Worm (Caenorhabditis elegans) whole organism, L4/young adult: ENCODE data around the gene W01H2.2.
A peak's percentile ranks its signal among the peaks of the same experiment; 100 is the strongest.
"Not testable (repeated sequence)": the region's sequence is repeated elsewhere in the genome, so short reads cannot be mapped to it uniquely, and the experiment has no call there.

Experiments
- W03F9.2 ChIP-seq: fragments of 150-350 bp; optimal IDR thresholded peaks from 2 replicates; lab custom pipeline; 2014; ENCODE audit warnings: missing biosample characterization, missing genetic modification characterization
- dao-5 ChIP-seq: sonication (generic microtip); optimal IDR thresholded peaks from 2 replicates; lab custom pipeline; 2016; ENCODE audit warnings: missing genotype, missing genetic modification characterization, moderate library complexity, missing compliant biosample characterization
- him-1 ChIP-seq: sonication (generic microtip); optimal IDR thresholded peaks from 2 replicates; lab custom pipeline; 2016; ENCODE audit warnings: missing genotype, missing genetic modification reagents, missing genetic modification characterization, missing compliant biosample characterization

The W01H2.2 gene

DNA sequence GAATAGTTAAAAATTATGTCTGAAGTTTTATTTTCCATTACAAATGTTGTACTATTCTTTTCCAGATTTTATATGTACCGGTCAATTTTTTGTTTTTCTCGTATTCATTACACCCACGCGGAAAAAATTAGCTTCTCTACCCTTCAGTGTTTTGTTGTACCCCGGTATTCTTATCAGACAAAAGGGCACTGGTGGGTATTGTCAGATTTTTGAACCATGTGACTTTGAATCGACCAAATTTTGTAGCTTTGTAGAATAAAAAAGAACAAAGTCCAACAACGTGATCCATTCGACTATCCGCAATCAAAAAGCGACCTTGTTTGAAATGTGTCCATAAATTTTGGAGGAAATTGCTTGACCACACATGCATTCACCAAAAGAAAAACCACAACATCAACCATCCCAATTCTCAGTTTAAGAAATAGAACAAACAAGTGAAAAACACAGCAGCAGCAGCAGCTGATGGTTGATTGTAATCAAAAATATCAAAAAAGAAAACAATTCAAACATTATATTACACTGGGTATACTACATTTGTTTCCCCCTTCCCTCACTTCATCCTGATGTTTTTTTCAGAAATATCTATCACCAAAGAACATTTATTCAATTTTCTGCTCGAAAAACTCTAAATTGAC lies 26.3 kb upstream of the W01H2.2 start:
- TF ChIP-seq dao-5 (tag; lab: Kevin White, UChicago): no peak
- TF ChIP-seq W03F9.2 (tag; lab: Kevin White, UChicago): no peak
- TF ChIP-seq him-1 (tag; lab: Kevin White, UChicago): no peak

DNA sequence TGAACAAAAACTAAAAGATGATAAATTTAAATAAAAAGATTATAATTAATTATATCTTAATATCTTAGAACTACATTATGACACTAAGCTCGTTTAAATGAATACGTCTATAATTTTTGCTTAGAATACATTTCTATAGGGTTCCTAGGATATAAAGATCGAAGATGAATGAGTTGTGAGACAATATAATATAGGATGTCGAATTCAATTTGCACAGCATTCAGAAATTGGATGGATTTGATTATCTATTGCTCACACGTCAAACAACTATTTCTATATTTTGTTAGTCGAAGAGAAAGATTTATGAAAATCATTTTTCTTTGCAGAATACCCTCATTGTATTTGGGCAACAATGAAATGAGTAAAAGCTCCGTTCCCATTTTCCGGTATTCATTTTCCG lies 20.7 kb upstream of the W01H2.2 start:
- no peak for TF ChIP-seq dao-5 (tag; lab: Kevin White, UChicago)
- TF ChIP-seq W03F9.2 (tag; lab: Kevin White, UChicago): no peak
- TF ChIP-seq him-1 (tag; lab: Kevin White, UChicago): no peak

DNA sequence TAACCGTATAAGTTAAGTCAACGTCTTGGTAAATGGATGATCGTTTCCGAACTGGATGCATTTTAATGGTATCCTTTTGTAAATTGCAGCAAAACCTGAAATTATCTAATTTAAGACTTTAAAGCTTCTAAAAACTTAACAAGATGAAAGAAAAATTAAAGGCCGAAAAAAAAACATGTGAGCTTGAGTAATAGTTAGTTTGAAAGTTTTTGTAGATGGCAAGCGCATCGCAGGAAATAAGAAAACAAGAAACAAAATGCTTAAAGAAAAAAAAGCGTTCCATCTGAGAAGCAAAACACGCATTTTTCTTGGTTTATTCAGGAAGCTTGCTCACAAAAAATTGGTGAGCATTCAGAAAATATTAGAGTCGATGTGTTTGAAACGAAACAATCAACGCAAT lies 17.5 kb upstream of the W01H2.2 start, which contains the start of gene rab-37:
Gene rab-37 (minus strand): TSS at position 101 of the 400 bp plus-strand sequence.
- no peak for TF ChIP-seq W03F9.2 (tag; lab: Kevin White, UChicago)
- TF ChIP-seq dao-5 (tag; lab: Kevin White, UChicago): no peak
- no peak for TF ChIP-seq him-1 (tag; lab: Kevin White, UChicago)

DNA sequence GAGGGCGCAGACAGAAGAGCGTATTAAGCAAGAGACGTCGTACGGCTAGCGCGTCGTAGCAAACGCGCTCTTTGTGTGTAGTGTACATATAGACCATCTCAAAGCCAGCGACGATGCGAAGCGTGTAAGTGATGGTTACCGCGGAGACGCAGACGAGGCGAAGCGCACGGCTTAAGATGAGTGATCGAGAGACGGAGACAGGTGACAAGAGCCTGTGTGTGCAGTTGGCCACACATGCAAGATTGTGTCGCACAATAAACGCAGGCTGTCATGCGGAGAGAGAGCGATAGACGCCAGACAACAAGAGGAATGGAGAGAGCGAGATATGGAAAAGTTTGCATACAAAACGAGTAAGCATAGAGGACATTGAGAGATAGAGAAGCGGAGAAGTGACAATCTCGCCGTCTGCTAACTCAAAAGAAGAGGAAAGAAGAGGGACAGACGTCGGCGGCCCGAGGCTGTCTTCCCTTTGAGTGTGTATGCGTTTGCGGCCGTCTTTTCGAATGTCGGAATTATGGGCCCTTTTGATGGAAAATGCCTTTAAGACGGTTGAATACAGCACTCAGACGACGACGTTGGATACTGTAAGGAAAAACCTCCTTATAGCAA lies 4.6 kb upstream of the W01H2.2 start:
- TF ChIP-seq W03F9.2 (tag; lab: Kevin White, UChicago) (no peak), dao-5 (tag; lab: Kevin White, UChicago) (peak; percentile 65), him-1 (tag; lab: Kevin White, UChicago) (peak; percentile 93)

DNA sequence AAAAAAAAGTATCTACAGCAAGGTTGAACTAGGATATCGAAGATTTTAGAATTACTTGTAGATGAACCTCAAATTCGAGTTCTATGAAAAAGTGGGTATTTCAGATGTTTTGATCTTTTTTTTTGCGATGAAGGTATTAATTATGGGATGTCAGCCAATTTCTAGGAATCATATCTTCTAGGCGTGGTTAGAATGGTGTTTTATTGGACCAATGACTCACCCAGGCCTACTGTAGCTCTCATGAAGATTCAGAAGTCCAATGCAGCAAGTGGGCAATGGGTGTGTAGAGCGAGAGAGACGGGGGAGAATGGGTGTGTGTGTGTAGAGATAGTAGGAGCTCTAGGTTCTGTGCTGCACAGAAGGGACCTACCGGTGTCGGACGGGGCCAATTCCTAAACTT lies 3.9 kb upstream of the W01H2.2 start:
- TF ChIP-seq him-1 (tag; lab: Kevin White, UChicago) (no peak), dao-5 (tag; lab: Kevin White, UChicago) (no peak), W03F9.2 (tag; lab: Kevin White, UChicago) (no peak)

DNA sequence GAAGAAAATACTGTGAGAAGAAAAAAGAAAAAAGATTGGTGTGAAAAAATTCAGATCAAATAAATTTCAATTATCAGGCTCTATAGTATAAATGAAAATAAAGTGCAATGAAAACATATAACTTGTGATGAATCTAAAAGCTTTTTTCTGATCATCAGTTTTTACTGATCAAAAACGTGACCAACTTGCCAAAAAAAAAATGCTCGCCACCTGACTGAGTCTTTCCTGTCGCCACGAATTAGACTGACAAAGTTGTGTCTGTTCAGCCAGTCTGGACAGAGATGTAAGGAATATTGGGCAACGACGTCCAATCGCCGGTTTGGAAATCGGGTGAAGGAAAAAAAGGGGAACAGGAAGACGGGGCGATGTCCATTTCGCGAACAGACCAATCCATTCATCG lies 1.2 kb upstream of the W01H2.2 start:
- TF ChIP-seq W03F9.2 (tag; lab: Kevin White, UChicago) (no peak), him-1 (tag; lab: Kevin White, UChicago) (no peak), dao-5 (tag; lab: Kevin White, UChicago) (no peak)

DNA sequence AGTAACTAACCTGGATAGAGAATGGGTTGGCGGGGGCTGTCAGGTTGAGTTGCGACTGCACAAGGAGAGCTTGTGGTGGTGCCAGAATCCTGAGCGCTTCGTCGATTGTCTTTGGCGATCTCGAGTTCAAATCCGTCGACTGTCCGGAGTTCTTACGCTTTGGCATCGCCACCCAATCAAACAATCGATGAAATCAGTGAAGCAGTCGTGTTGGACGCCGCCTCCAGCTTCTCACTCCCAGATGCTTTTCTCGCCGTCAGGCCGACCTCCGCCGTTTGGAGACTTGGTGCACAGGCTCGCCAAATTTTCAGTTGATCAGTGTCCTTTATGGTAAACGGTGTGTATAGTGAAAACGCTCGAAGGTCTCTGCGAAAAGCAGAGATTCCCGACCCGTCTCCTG lies 1.4 kb downstream of the W01H2.2 start, which contains the start of the genes F20B6.10 and hpk-1:
Gene F20B6.10 (minus strand): TSS at position 303 of the 400 bp plus-strand sequence.
Gene hpk-1 (minus strand): TSS at position 397 of the 400 bp plus-strand sequence.
- no peak for TF ChIP-seq dao-5 (tag; lab: Kevin White, UChicago)
- no peak for TF ChIP-seq W03F9.2 (tag; lab: Kevin White, UChicago)
- no peak for TF ChIP-seq him-1 (tag; lab: Kevin White, UChicago)

DNA sequence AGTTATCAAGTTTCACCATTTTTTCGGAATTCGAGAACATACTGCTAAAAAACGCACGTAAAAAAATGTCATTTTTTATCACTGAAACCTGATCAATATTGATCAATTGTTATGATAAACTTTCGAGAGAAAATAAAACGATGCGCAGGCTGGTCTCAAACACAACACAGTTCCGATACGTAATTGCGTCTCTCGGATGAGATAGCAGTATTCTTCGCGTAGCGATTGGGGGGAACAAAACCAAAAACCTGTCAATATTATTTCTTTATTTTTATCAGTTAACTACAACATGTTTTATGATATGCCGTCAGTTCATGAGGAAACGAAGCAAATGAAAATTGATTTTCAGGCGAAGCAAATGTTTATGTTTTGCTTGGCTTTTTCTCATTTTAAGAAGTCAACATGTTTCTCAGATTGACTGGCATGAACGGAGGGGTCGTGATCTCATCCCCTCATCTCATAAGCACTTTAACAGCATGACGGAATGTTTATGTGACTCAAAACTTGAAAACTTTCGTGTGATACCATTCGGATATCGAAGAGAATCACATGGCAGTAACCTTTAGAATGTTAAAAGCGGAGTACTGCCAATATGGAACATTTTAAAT lies 2.7 kb downstream of the W01H2.2 start:
- no peak for TF ChIP-seq him-1 (tag; lab: Kevin White, UChicago)
- no peak for TF ChIP-seq W03F9.2 (tag; lab: Kevin White, UChicago)
- TF ChIP-seq dao-5 (tag; lab: Kevin White, UChicago): no peak

DNA sequence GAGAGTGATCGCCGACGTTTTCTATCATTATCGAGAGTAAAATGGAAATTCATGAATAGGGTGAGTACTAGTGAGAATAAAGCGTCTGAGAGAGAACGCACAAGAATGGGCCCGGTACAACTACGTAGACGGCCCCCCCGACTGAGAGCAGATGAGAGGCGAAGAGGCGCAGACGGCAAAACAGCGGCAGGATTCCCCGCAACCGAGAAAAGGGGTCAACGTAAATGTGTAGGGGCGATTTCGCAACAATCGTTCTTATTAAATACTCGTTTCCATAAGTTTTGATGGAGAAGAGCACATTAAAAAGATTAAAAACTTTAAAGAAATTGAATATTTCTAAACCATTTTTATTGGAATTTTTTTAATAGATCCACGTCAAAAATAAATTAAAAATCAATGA lies 3.6 kb downstream of the W01H2.2 start:
- TF ChIP-seq dao-5 (tag; lab: Kevin White, UChicago) (no peak), him-1 (tag; lab: Kevin White, UChicago) (peak; percentile 1)

DNA sequence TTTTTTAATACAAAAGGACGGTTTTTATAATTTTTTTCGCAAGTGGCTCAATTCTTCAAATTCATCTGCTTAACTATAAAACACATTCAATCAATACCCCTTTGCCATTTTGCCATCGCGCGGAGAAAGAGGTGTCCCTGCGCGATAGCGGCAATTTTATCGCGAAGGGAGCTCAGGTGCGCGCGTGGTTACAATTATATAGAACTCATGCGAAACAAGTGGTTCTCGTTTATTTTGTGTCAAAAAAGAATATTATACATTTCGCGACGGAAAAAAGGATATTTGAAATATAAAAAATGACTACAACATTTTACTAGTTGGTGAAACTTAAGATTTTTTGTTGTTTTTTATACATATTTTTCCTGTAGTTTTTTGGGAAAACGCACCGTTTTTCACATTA lies 9.1 kb downstream of the W01H2.2 start:
- peak; percentile 98 for TF ChIP-seq W03F9.2 (tag; lab: Kevin White, UChicago)
- TF ChIP-seq him-1 (tag; lab: Kevin White, UChicago): peak; percentile 100
- TF ChIP-seq dao-5 (tag; lab: Kevin White, UChicago): peak; percentile 90

DNA sequence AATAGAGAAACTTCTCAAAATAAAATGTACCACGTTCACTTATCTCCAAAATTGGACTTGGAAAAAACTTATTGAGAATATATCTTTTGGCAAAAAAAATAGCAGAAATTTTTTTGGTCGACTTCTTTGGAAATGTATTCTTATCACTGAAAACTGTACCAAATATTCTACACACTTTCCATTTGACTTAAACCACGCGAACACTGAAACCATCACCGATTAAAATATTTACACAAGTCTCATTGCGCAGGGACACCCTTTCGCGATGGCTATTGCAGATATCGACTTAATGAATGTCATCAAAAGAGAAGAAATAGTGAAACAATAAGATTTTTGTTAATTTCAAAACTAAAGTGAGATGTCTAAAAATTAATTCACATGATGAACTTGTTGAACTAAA lies 9.8 kb downstream of the W01H2.2 start:
- TF ChIP-seq W03F9.2 (tag; lab: Kevin White, UChicago) (peak; percentile 23), dao-5 (tag; lab: Kevin White, UChicago) (no peak), him-1 (tag; lab: Kevin White, UChicago) (no peak)

DNA sequence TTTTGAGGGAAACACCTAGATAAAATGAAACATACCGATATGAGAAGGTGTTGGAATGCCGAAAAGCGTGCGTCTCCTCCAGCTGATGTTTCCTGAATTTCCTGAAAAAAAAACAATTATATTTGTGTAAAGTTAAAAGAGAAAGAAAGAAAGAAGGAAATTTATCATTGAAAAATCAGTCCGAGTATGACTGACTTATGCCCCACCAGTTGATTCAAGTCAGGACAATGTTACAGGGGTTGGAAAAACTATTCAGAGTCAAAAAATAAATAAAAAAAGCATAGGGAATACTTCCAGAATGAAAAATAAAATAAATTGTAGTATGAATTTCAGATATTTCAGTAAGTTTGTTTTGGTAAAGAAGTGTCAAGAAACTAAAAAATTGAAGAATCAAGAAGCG lies 10.9 kb downstream of the W01H2.2 start, which contains the start of gene F20B6.9:
Gene F20B6.9 (minus strand): TSS at position 101 of the 400 bp plus-strand sequence.
- TF ChIP-seq W03F9.2, dao-5, him-1 (tag; lab: Kevin White, UChicago): not testable (repeated sequence)

DNA sequence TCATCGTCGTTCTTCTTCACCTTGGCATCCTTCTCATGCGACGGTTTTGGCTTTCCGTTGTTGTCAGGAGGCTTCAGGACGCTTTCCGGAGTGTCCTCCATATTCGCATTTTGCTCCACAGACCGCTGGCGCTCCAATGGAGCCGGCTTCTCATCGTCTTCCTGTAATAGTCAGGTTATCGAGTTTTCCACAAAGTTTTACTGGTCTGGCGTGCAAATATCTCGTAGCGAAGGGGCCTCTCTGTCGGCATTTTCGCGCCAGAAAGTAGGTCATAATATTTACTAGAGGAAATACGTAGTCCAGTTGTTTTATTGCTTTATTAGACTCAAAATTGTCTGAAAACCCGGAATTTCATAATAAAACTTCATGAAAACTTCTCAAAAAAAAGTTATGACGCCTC lies 16.1 kb downstream of the W01H2.2 start, which contains the start of gene F20B6.6:
Gene F20B6.6 (minus strand): TSS at position 101 of the 400 bp plus-strand sequence.
- TF ChIP-seq him-1, W03F9.2, dao-5 (tag; lab: Kevin White, UChicago): not testable (repeated sequence)
